In genomic region chr3R:13549515-13549914, dm6 we compare ENCODE assay signal across 2 fruit fly cellular contexts.
TF ChIP-seq lines count a peak whose summit lies in the region.

No protein-coding gene starts in this region.

TF ChIP-seq in whole organism, embryonic, 481 proteins besides CTCF, POLR2A, EP300 and RAD21 (continued from another document and continues in another):
- TF ChIP-seq ato (GFP tag; IDR thresholded peaks at IDR 0.05; lab: Robert Waterston, UW; ENCODE audit: partially characterized antibody) (no peak), Asciz (GFP tag; optimal IDR thresholded peaks at IDR 0.05; lab: Kevin White, UChicago) (peak; percentile 32), nerfin-2 (GFP tag; IDR thresholded peaks at IDR 0.05; lab: Robert Waterston, UW; ENCODE audit: partially characterized antibody) (no peak), pum (GFP tag; optimal IDR thresholded peaks at IDR 0.05; lab: Kevin White, UChicago) (no peak), her (GFP tag; optimal IDR thresholded peaks at IDR 0.05; lab: Kevin White, UChicago) (no peak), Six4 (GFP tag; optimal IDR thresholded peaks at IDR 0.05; lab: Kevin White, UChicago) (peak; percentile 19), sd (tag; optimal IDR thresholded peaks at IDR 0.05; lab: Kevin White, UChicago) (no peak), ap (GFP tag; IDR thresholded peaks at IDR 0.05; lab: Robert Waterston, UW) (no peak), CG8765 (GFP tag; IDR thresholded peaks at IDR 0.05; lab: Robert Waterston, UW) (no peak), CG33557 (GFP tag; optimal IDR thresholded peaks at IDR 0.05; lab: Kevin White, UChicago) (no peak), Dll (GFP tag; IDR thresholded peaks at IDR 0.05; lab: Robert Waterston, UW; ENCODE audit: partially characterized antibody) (no peak), CG13894 (tag; optimal IDR thresholded peaks at IDR 0.05; lab: Kevin White, UChicago) (no peak), CG15479 (GFP tag; optimal IDR thresholded peaks at IDR 0.05; lab: Kevin White, UChicago) (no peak), Dref (GFP tag; IDR thresholded peaks at IDR 0.05; lab: Robert Waterston, UW) (no peak), salm (tag; optimal IDR thresholded peaks at IDR 0.05; lab: Kevin White, UChicago) (no peak), gsb-n (tag; optimal IDR thresholded peaks at IDR 0.05; lab: Kevin White, UChicago) (peak; percentile 20), CG5180 (GFP tag; optimal IDR thresholded peaks at IDR 0.05; lab: Kevin White, UChicago) (peak; percentile 39), H2.0 (GFP tag; IDR thresholded peaks at IDR 0.05; lab: Robert Waterston, UW) (peak; percentile 11; the same call in 1 of the 2 replicates), CG7556 (GFP tag; optimal IDR thresholded peaks at IDR 0.05; lab: Kevin White, UChicago) (peak; percentile 24), Bteb2 (GFP tag; optimal IDR thresholded peaks at IDR 0.05; lab: Kevin White, UChicago) (no peak), tup (GFP tag; optimal IDR thresholded peaks at IDR 0.05; lab: Kevin White, UChicago) (no peak), lbe (GFP tag; optimal IDR thresholded peaks at IDR 0.05; lab: Kevin White, UChicago) (no peak), H15 (GFP tag; IDR thresholded peaks at IDR 0.05; lab: Robert Waterston, UW) (no peak), CG9437 (GFP tag; optimal IDR thresholded peaks at IDR 0.05; lab: Kevin White, UChicago) (peak; percentile 38), tx (GFP tag; optimal IDR thresholded peaks at IDR 0.05; lab: Kevin White, UChicago) (no peak), CG11398 (GFP tag; optimal IDR thresholded peaks at IDR 0.05; lab: Kevin White, UChicago) (no peak), CG8478 (optimal IDR thresholded peaks at IDR 0.05; lab: Kevin White, UChicago) (no peak), en (GFP tag; optimal IDR thresholded peaks at IDR 0.05; lab: Kevin White, UChicago) (no peak), mirr (GFP tag; optimal IDR thresholded peaks at IDR 0.05; lab: Kevin White, UChicago) (no peak), CG15514 (GFP tag; optimal IDR thresholded peaks at IDR 0.05; lab: Kevin White, UChicago) (no peak), phol (tag; optimal IDR thresholded peaks at IDR 0.05; lab: Kevin White, UChicago) (peak; percentile 76), fd96Cb (tag; optimal IDR thresholded peaks at IDR 0.05; lab: Kevin White, UChicago) (peak; percentile 64), CG2129 (GFP tag; IDR thresholded peaks at IDR 0.05; lab: Robert Waterston, UW; ENCODE audit: partially characterized antibody) (no peak), E2f1 (GFP tag; IDR thresholded peaks at IDR 0.05; lab: Robert Waterston, UW) (no peak), CG4328 (GFP tag; optimal IDR thresholded peaks at IDR 0.05; lab: Kevin White, UChicago) (no peak), eve (GFP tag; optimal IDR thresholded peaks at IDR 0.05; lab: Kevin White, UChicago) (peak in 1 of 2 experiments; percentile 72), ase (GFP tag; IDR thresholded peaks at IDR 0.05; lab: Robert Waterston, UW) (no peak), zen2 (GFP tag; IDR thresholded peaks at IDR 0.05; lab: Robert Waterston, UW; ENCODE audit: partially characterized antibody) (no peak), CG8924 (tag; optimal IDR thresholded peaks at IDR 0.05; lab: Kevin White, UChicago) (peak; percentile 47), CG11093 (GFP tag; IDR thresholded peaks at IDR 0.05; lab: Robert Waterston, UW) (no peak), CG9876 (GFP tag; optimal IDR thresholded peaks at IDR 0.05; lab: Kevin White, UChicago) (no peak), CG1529 (GFP tag; optimal IDR thresholded peaks at IDR 0.05; lab: Kevin White, UChicago) (peak; percentile 27), CG8388 (GFP tag; optimal IDR thresholded peaks at IDR 0.05; lab: Kevin White, UChicago) (peak; percentile 47), CG10543 (GFP tag; optimal IDR thresholded peaks at IDR 0.05; lab: Kevin White, UChicago) (no peak), sob (GFP tag; IDR thresholded peaks at IDR 0.05; lab: Robert Waterston, UW) (no peak), CG10274 (GFP tag; optimal IDR thresholded peaks at IDR 0.05; lab: Kevin White, UChicago) (no peak), Ptx1 (GFP tag; IDR thresholded peaks at IDR 0.05; lab: Robert Waterston, UW) (0 out of 2 replicates have a peak, but pooled peaks have one; percentile 24), Chrac-16 (GFP tag; optimal IDR thresholded peaks at IDR 0.05; lab: Kevin White, UChicago) (no peak), corto (GFP tag; optimal IDR thresholded peaks at IDR 0.05; lab: Kevin White, UChicago) (no peak), CG2712 (tag; optimal IDR thresholded peaks at IDR 0.05; lab: Kevin White, UChicago) (peak; percentile 60), Ets65A (GFP tag; lab: Kevin White, UChicago) (no peak), CG10654 (GFP tag; optimal IDR thresholded peaks at IDR 0.05; lab: Kevin White, UChicago) (no peak), zen (tag; optimal IDR thresholded peaks at IDR 0.05; lab: Kevin White, UChicago) (no peak), CG6683 (GFP tag; optimal IDR thresholded peaks at IDR 0.05; lab: Kevin White, UChicago) (no peak), otp (GFP tag; IDR thresholded peaks at IDR 0.05; lab: Robert Waterston, UW) (no peak), CG7928 (GFP tag; optimal IDR thresholded peaks at IDR 0.05; lab: Kevin White, UChicago) (no peak), Myb (GFP tag; optimal IDR thresholded peaks at IDR 0.05; lab: Kevin White, UChicago) (no peak), Mes4 (GFP tag; optimal IDR thresholded peaks at IDR 0.05; lab: Kevin White, UChicago) (no peak), psq (GFP tag; optimal IDR thresholded peaks at IDR 0.05; lab: Kevin White, UChicago) (no peak), CG8359 (GFP tag; optimal IDR thresholded peaks at IDR 0.05; lab: Kevin White, UChicago; ENCODE audit: borderline replicate concordance) (no peak), CG7786 (GFP tag; optimal IDR thresholded peaks at IDR 0.05; lab: Kevin White, UChicago) (no peak), fd3F (GFP tag; optimal IDR thresholded peaks at IDR 0.05; lab: Kevin White, UChicago) (no peak), Usf (GFP tag; optimal IDR thresholded peaks at IDR 0.05; lab: Kevin White, UChicago) (no peak), CG10267 (tag; optimal IDR thresholded peaks at IDR 0.05; lab: Kevin White, UChicago) (peak; percentile 35), jumu (GFP tag; optimal IDR thresholded peaks at IDR 0.05; lab: Kevin White, UChicago) (no peak), odd (GFP tag; optimal IDR thresholded peaks at IDR 0.05; lab: Kevin White, UChicago) (no peak), BtbVII (GFP tag; optimal IDR thresholded peaks at IDR 0.05; lab: Kevin White, UChicago) (no peak), wor (GFP tag; IDR thresholded peaks at IDR 0.05; lab: Robert Waterston, UW) (peak; percentile 51)

TF ChIP-seq in whole organism, prepupa, 60 proteins besides CTCF, POLR2A, EP300 and RAD21 (continued from another document):
- TF ChIP-seq vri (GFP tag; optimal IDR thresholded peaks at IDR 0.05; lab: Kevin White, UChicago) (no peak), Blimp-1 (GFP tag; optimal IDR thresholded peaks at IDR 0.05; lab: Kevin White, UChicago) (no peak), fd85E (GFP tag; optimal IDR thresholded peaks at IDR 0.05; lab: Kevin White, UChicago) (no peak), OdsH (GFP tag; optimal IDR thresholded peaks at IDR 0.05; lab: Kevin White, UChicago) (peak; percentile 48), achi (GFP tag; optimal IDR thresholded peaks at IDR 0.05; lab: Kevin White, UChicago) (peak; percentile 39), Ets96B (tag; optimal IDR thresholded peaks at IDR 0.05; lab: Kevin White, UChicago) (peak; percentile 41), acj6 (GFP tag; optimal IDR thresholded peaks at IDR 0.05; lab: Kevin White, UChicago) (peak; percentile 18), CG8119 (GFP tag; IDR thresholded peaks at IDR 0.05; lab: Robert Waterston, UW) (peak; percentile 51; the same call in 2 of the 3 replicates), eg (GFP tag; IDR thresholded peaks at IDR 0.05; lab: Robert Waterston, UW) (no peak), CG6854 (GFP tag; optimal IDR thresholded peaks at IDR 0.05; lab: Kevin White, UChicago) (no peak), Sox102F (GFP tag; optimal IDR thresholded peaks at IDR 0.05; lab: Kevin White, UChicago) (peak; percentile 20), CG6163 (GFP tag; IDR thresholded peaks at IDR 0.05; lab: Robert Waterston, UW) (no peak), CG11762 (GFP tag; optimal IDR thresholded peaks at IDR 0.05; lab: Kevin White, UChicago; ENCODE audit: insufficient read depth) (peak; percentile 1), CG6276 (GFP tag; optimal IDR thresholded peaks at IDR 0.05; lab: Kevin White, UChicago) (peak; percentile 13), Sox14 (GFP tag; optimal IDR thresholded peaks at IDR 0.05; lab: Kevin White, UChicago) (peak; percentile 37), Hr38 (GFP tag; optimal IDR thresholded peaks at IDR 0.05; lab: Kevin White, UChicago) (no peak), ss (GFP tag; optimal IDR thresholded peaks at IDR 0.05; lab: Kevin White, UChicago) (no peak), topi (GFP tag; optimal IDR thresholded peaks at IDR 0.05; lab: Kevin White, UChicago) (peak; percentile 31), CG4318 (GFP tag; optimal IDR thresholded peaks at IDR 0.05; lab: Kevin White, UChicago) (peak; percentile 48), CG10631 (GFP tag; optimal IDR thresholded peaks at IDR 0.05; lab: Kevin White, UChicago) (peak; percentile 39), CG7368 (GFP tag; optimal IDR thresholded peaks at IDR 0.05; lab: Kevin White, UChicago) (no peak), CG15336 (GFP tag; IDR thresholded peaks at IDR 0.05; lab: Robert Waterston, UW) (peak; percentile 47; the same call in 1 of the 2 replicates)
